Fruit fly (Drosophila melanogaster) whole organism, adult: Measurements from ENCODE around the gene Lrch.

Experiments
- CG1620 ChIP-seq: fragments of 200-800 bp; sonication (Bioruptor generic); optimal IDR thresholded peaks from 2 replicates; lab custom pipeline; 2016; ENCODE audit warnings: missing biosample characterization, missing genetic modification characterization
- CG5204 ChIP-seq: fragments of 200-800 bp; sonication (Bioruptor generic); optimal IDR thresholded peaks from 2 replicates; lab custom pipeline; 2016; ENCODE audit warnings: missing biosample characterization, missing genetic modification characterization
- CG7101 ChIP-seq: fragments of 200-800 bp; sonication (Bioruptor generic); optimal IDR thresholded peaks from 2 replicates; lab custom pipeline; 2018; ENCODE audit warnings: missing biosample characterization, mild to moderate bottlenecking, missing genetic modification characterization, moderate library complexity
- Clk ChIP-seq: fragments of 200-800 bp; sonication (Bioruptor generic); optimal IDR thresholded peaks from 2 replicates; lab custom pipeline; 2017; ENCODE audit warnings: missing biosample characterization, missing genetic modification characterization
- ovo ChIP-seq: fragments of 200-800 bp; sonication (Bioruptor generic); optimal IDR thresholded peaks from 2 replicates; lab custom pipeline; 2016; ENCODE audit warnings: missing biosample characterization, missing genetic modification characterization
- pad ChIP-seq: fragments of 200-800 bp; sonication (Bioruptor generic); optimal IDR thresholded peaks from 3 replicates; lab custom pipeline; 2017; ENCODE audit warnings: missing biosample characterization, missing genetic modification characterization, mild to moderate bottlenecking, moderate library complexity, missing genetic modification reagents
- tj ChIP-seq: fragments of 200-800 bp; sonication (Bioruptor generic); optimal IDR thresholded peaks from 3 replicates; lab custom pipeline; 2017; ENCODE audit warnings: missing biosample characterization, mild to moderate bottlenecking, missing genetic modification characterization, moderate library complexity

dm6 chr2L:17377818-17378217 lies 6.1 kb downstream of the Lrch start:
- TF ChIP-seq tj (GFP tag; lab: Kevin White, UChicago) (no peak), CG5204 (no peak), Clk (GFP tag; lab: Kevin White, UChicago) (no peak), pad (GFP tag; lab: Kevin White, UChicago) (no peak), CG7101 (tag; lab: Kevin White, UChicago) (no peak), ovo (GFP tag; lab: Kevin White, UChicago) (no peak), CG1620 (no peak)
